Worm (Caenorhabditis elegans): ENCODE data around the gene T04F8.8.

DNA sequence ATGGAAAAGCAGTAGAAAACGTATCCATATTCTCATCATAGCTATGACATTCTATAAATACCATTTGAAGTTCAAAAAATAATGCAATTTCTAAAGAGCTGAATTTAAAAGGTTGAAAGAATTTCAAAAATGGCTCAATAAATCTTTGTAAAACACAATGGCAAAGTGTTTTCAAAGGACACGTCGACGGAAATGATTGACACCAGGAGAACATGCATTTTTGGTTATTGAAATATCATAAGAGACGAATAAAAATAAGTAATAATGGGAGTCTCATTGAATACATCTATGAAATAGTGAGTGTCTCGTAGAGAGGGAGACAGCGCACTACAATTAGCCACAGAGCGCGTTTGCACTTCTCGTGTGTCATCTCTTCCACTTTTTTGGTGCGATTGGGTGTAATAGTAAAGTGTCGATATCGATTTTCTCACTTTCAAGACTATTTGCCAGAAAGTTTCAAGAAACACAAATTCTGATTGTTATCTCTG is 9.3 kb downstream of the T04F8.8 start, which contains the start of gene T04F8.2:
- no peak for TF ChIP-seq dao-5 (tag; optimal IDR thresholded peaks at IDR 0.05)
- TF ChIP-seq him-1 (tag; optimal IDR thresholded peaks at IDR 0.05), result no peak
